Fruit fly (Drosophila melanogaster) whole organism: ENCODE data around the gene CG9106.

Experiments used
- CG8478 ChIP-seq: fragments of >200 bp; optimal IDR thresholded peaks from 2 replicates; lab custom pipeline; 2018; ENCODE audit warnings: inconsistent platforms
- Dll ChIP-seq: fragments of >200 bp; optimal IDR thresholded peaks from 2 replicates; lab custom pipeline; 2017
- EcR ChIP-seq, 2 experiments: fragments of >200 bp; optimal IDR thresholded peaks; 2 replicates each; lab custom pipeline; 2017; ENCODE audit warnings: missing biosample characterization in 2 of 2, missing genetic modification characterization in 2 of 2, missing genetic modification reagents in 2 of 2
- pan ChIP-seq: fragments of >200 bp; optimal IDR thresholded peaks from 2 replicates; lab custom pipeline; 2017
- psq ChIP-seq: fragments of >200 bp; optimal IDR thresholded peaks from 2 replicates; lab custom pipeline; 2017
- usp ChIP-seq: fragments of >200 bp; optimal IDR thresholded peaks from 2 replicates; lab custom pipeline; 2017; ENCODE audit warnings: missing biosample characterization, missing genetic modification characterization, mixed read lengths

Gene CG9106

dm6 chrX:15305975-15306909, 34.0 kb upstream of the CG9106 start:
- no peak for TF ChIP-seq pan (lab: Kevin White, UChicago)
- peak; percentile 49 for TF ChIP-seq CG8478 (lab: Kevin White, UChicago)

- TF ChIP-seq Dll (lab: Kevin White, UChicago) (no peak), CG8478 (lab: Kevin White, UChicago) (no peak), usp (no peak), pan (lab: Kevin White, UChicago) (no peak)
Observed at dm6 chrX:15304211-15304610, 32.0 kb upstream of the CG9106 start.

dm6 chrX:15303176-15304115, 31.2 kb upstream of the CG9106 start:
- no peak for TF ChIP-seq usp
- no peak for TF ChIP-seq EcR (GFP tag; optimal IDR thresholded peaks at IDR 0.05; lab: Kevin White, UChicago)
- TF ChIP-seq psq (lab: Kevin White, UChicago) = no peak
- TF ChIP-seq Dll (lab: Kevin White, UChicago) = no peak
- TF ChIP-seq pan (lab: Kevin White, UChicago) = no peak
- no peak for TF ChIP-seq CG8478 (lab: Kevin White, UChicago)

dm6 chrX:15301175-15301574, 29.0 kb upstream of the CG9106 start:
- TF ChIP-seq Dll (lab: Kevin White, UChicago) = no peak
- no peak for TF ChIP-seq CG8478 (lab: Kevin White, UChicago)
- no peak for TF ChIP-seq EcR (GFP tag; optimal IDR thresholded peaks at IDR 0.05; lab: Kevin White, UChicago)
- TF ChIP-seq pan (lab: Kevin White, UChicago) = no peak
- TF ChIP-seq usp = no peak
- TF ChIP-seq psq (lab: Kevin White, UChicago) = no peak

- TF ChIP-seq EcR (GFP tag; optimal IDR thresholded peaks at IDR 0.05; lab: Kevin White, UChicago) (no peak), CG8478 (lab: Kevin White, UChicago) (no peak), psq (lab: Kevin White, UChicago) (no peak), Dll (lab: Kevin White, UChicago) (no peak)
Observed at dm6 chrX:15299927-15300740, 27.9 kb upstream of the CG9106 start.

- TF ChIP-seq CG8478 (lab: Kevin White, UChicago) = no peak
- TF ChIP-seq pan (lab: Kevin White, UChicago) = no peak
- TF ChIP-seq usp = no peak
- TF ChIP-seq Dll (lab: Kevin White, UChicago) = peak; percentile 77
- TF ChIP-seq psq (lab: Kevin White, UChicago) = no peak
- TF ChIP-seq EcR (GFP tag; optimal IDR thresholded peaks at IDR 0.05; lab: Kevin White, UChicago) = no peak
Observed at dm6 chrX:15298298-15299069, 26.3 kb upstream of the CG9106 start.

- TF ChIP-seq EcR (GFP tag; optimal IDR thresholded peaks at IDR 0.05; lab: Kevin White, UChicago) (no peak), CG8478 (lab: Kevin White, UChicago) (no peak), psq (lab: Kevin White, UChicago) (no peak), usp (no peak), pan (lab: Kevin White, UChicago) (no peak), Dll (lab: Kevin White, UChicago) (no peak)
Observed at dm6 chrX:15297963-15298297, 25.7 kb upstream of the CG9106 start.

- TF ChIP-seq Dll (lab: Kevin White, UChicago) = no peak
- no peak for TF ChIP-seq CG8478 (lab: Kevin White, UChicago)
Observed at dm6 chrX:15296969-15297816, 25.0 kb upstream of the CG9106 start, which contains the start of gene gce. gce (plus strand) TSS chrX:15297766.

dm6 chrX:15292794-15293193, 20.6 kb upstream of the CG9106 start, which contains the start of gene CG5877:
CG5877 (plus strand) TSS chrX:15293031.
- TF ChIP-seq psq (lab: Kevin White, UChicago) = no peak
- no peak for TF ChIP-seq EcR (GFP tag; optimal IDR thresholded peaks at IDR 0.05; lab: Kevin White, UChicago)
- no peak for TF ChIP-seq usp
- no peak for TF ChIP-seq pan (lab: Kevin White, UChicago)
- TF ChIP-seq Dll (lab: Kevin White, UChicago) = no peak
- no peak for TF ChIP-seq CG8478 (lab: Kevin White, UChicago)

- no peak for TF ChIP-seq Dll (lab: Kevin White, UChicago)
- no peak for TF ChIP-seq EcR (GFP tag; optimal IDR thresholded peaks at IDR 0.05; lab: Kevin White, UChicago)
- TF ChIP-seq psq (lab: Kevin White, UChicago) = no peak
- TF ChIP-seq usp = no peak
- no peak for TF ChIP-seq CG8478 (lab: Kevin White, UChicago)
- no peak for TF ChIP-seq pan (lab: Kevin White, UChicago)
Observed at dm6 chrX:15259295-15259694, 12.9 kb downstream of the CG9106 start.
